Worm (Caenorhabditis elegans) whole organism, late embryonic: ENCODE results near the gene nlp-58.

Source experiments
- C08G9.2 ChIP-seq: sonication (generic microtip); optimal IDR thresholded peaks from 2 replicates; lab custom pipeline; 2016; ENCODE audit warnings: mild to moderate bottlenecking, missing genetic modification characterization, moderate library complexity, missing compliant biosample characterization
- K02D7.2 ChIP-seq: sonication (generic microtip); optimal IDR thresholded peaks from 2 replicates; lab custom pipeline; 2017; ENCODE audit warnings: mild to moderate bottlenecking, missing genetic modification characterization, missing compliant biosample characterization
- K09A11.1 ChIP-seq: sonication (generic microtip); optimal IDR thresholded peaks from 2 replicates; lab custom pipeline; 2017; ENCODE audit warnings: antibody characterized with exemption, mild to moderate bottlenecking, missing genetic modification characterization, missing compliant biosample characterization; ENCODE audit not compliant: insufficient read depth
- T23F11.4 ChIP-seq: fragments of 200-800 bp; sonication (Bioruptor generic); optimal IDR thresholded peaks from 2 replicates; lab custom pipeline; 2018; ENCODE audit warnings: mild to moderate bottlenecking, missing genetic modification characterization, missing compliant biosample characterization
- ceh-22 ChIP-seq: sonication (generic microtip); optimal IDR thresholded peaks from 2 replicates; lab custom pipeline; 2017; ENCODE audit warnings: missing biosample characterization, missing genetic modification characterization
- ceh-48 ChIP-seq: sonication (generic microtip); optimal IDR thresholded peaks from 2 replicates; lab custom pipeline; 2016; ENCODE audit warnings: missing genetic modification characterization, inconsistent platforms, missing compliant biosample characterization
- che-1 ChIP-seq: sonication (generic microtip); optimal IDR thresholded peaks from 2 replicates; lab custom pipeline; 2016; ENCODE audit warnings: mild to moderate bottlenecking, missing genetic modification characterization, missing compliant biosample characterization
- elt-2 ChIP-seq: sonication (generic microtip); optimal IDR thresholded peaks from 2 replicates; lab custom pipeline; 2016; ENCODE audit warnings: missing genetic modification reagents, missing genetic modification characterization, missing compliant biosample characterization
- ets-4 ChIP-seq: sonication (generic microtip); optimal IDR thresholded peaks from 2 replicates; lab custom pipeline; 2016; ENCODE audit warnings: missing genetic modification characterization, missing compliant biosample characterization
- eyg-1 ChIP-seq: sonication (generic microtip); optimal IDR thresholded peaks from 2 replicates; lab custom pipeline; 2016; ENCODE audit warnings: missing genotype, missing genetic modification characterization, missing compliant biosample characterization
- fax-1 ChIP-seq: sonication (generic microtip); optimal IDR thresholded peaks from 2 replicates; lab custom pipeline; 2016; ENCODE audit warnings: missing genotype, missing genetic modification characterization, missing compliant biosample characterization
- gmeb-2 ChIP-seq: sonication (generic microtip); optimal IDR thresholded peaks from 2 replicates; lab custom pipeline; 2016; ENCODE audit warnings: missing genetic modification characterization, inconsistent platforms, missing compliant biosample characterization
- hlh-13 ChIP-seq: fragments of 200-800 bp; sonication (Bioruptor generic); optimal IDR thresholded peaks from 2 replicates; lab custom pipeline; 2018; ENCODE audit warnings: mild to moderate bottlenecking, missing genetic modification characterization, missing compliant biosample characterization
- hlh-15 ChIP-seq: sonication (generic microtip); optimal IDR thresholded peaks from 2 replicates; lab custom pipeline; 2016; ENCODE audit warnings: missing genetic modification characterization, missing compliant biosample characterization
- hlh-30 ChIP-seq: sonication (generic microtip); optimal IDR thresholded peaks from 2 replicates; lab custom pipeline; 2017; ENCODE audit warnings: antibody characterized with exemption, missing genetic modification characterization, missing compliant biosample characterization; ENCODE audit not compliant: insufficient read depth
- hlh-8 ChIP-seq: sonication (generic microtip); optimal IDR thresholded peaks from 2 replicates; lab custom pipeline; 2016; ENCODE audit warnings: missing genotype, missing genetic modification characterization, missing compliant biosample characterization
- lin-11 ChIP-seq: fragments of 200-800 bp; sonication (Bioruptor generic); optimal IDR thresholded peaks from 2 replicates; lab custom pipeline; 2018; ENCODE audit warnings: mild to moderate bottlenecking, missing genetic modification characterization, missing compliant biosample characterization
- mec-3 ChIP-seq: sonication (generic microtip); optimal IDR thresholded peaks from 2 replicates; lab custom pipeline; 2016; ENCODE audit warnings: borderline replicate concordance, missing genetic modification characterization, missing compliant biosample characterization
- nhr-232 ChIP-seq: sonication (generic microtip); optimal IDR thresholded peaks from 2 replicates; lab custom pipeline; 2016; ENCODE audit warnings: missing genetic modification characterization, missing compliant biosample characterization
- odd-2 ChIP-seq: sonication (generic microtip); optimal IDR thresholded peaks from 2 replicates; lab custom pipeline; 2017; ENCODE audit warnings: antibody characterized with exemption, mild to moderate bottlenecking, missing genetic modification characterization, missing compliant biosample characterization
- pax-1 ChIP-seq: fragments of 150-350 bp; optimal IDR thresholded peaks from 2 replicates; lab custom pipeline; 2014; ENCODE audit warnings: missing biosample characterization, missing genetic modification characterization
- pha-4 ChIP-seq: fragments of 150-350 bp; optimal IDR thresholded peaks from 2 replicates; lab custom pipeline; 2018; ENCODE audit warnings: missing biosample characterization, missing genetic modification reagents, missing genetic modification characterization
- pqm-1 ChIP-seq: sonication (generic microtip); optimal IDR thresholded peaks from 2 replicates; lab custom pipeline; 2016; ENCODE audit warnings: missing genetic modification characterization, missing compliant biosample characterization
- pros-1 ChIP-seq: fragments of 150-350 bp; optimal IDR thresholded peaks from 2 replicates; lab custom pipeline; 2014; ENCODE audit warnings: missing biosample characterization, missing genetic modification reagents, missing genetic modification characterization
- ref-2 ChIP-seq: sonication (generic microtip); optimal IDR thresholded peaks from 2 replicates; lab custom pipeline; 2016; ENCODE audit warnings: missing genetic modification characterization, missing compliant biosample characterization
- sdc-2 ChIP-seq: sonication (generic microtip); optimal IDR thresholded peaks from 2 replicates; lab custom pipeline; 2016; ENCODE audit warnings: missing genotype, missing genetic modification characterization, missing compliant biosample characterization
- sox-2 ChIP-seq: fragments of 200-800 bp; sonication (Bioruptor generic); IDR thresholded peaks from 2 replicates; pipeline ENCODE4 v1.3.6; 2022; ENCODE audit warnings: missing genetic modification reagents, missing genetic modification characterization, missing compliant biosample characterization
- sox-4 ChIP-seq: sonication (generic microtip); optimal IDR thresholded peaks from 2 replicates; lab custom pipeline; 2017; ENCODE audit warnings: mild to moderate bottlenecking, missing genetic modification characterization, inconsistent platforms, missing compliant biosample characterization
- tbx-2 ChIP-seq: sonication (generic microtip); optimal IDR thresholded peaks from 2 replicates; lab custom pipeline; 2016; ENCODE audit warnings: missing genetic modification characterization, missing compliant biosample characterization
- tbx-7 ChIP-seq: sonication (generic microtip); optimal IDR thresholded peaks from 2 replicates; lab custom pipeline; 2016; ENCODE audit warnings: missing genotype, missing genetic modification characterization, missing compliant biosample characterization
- ttx-3 ChIP-seq: sonication (generic microtip); optimal IDR thresholded peaks from 2 replicates; lab custom pipeline; 2016; ENCODE audit warnings: missing genetic modification reagents, missing genetic modification characterization, missing compliant biosample characterization
- unc-42 ChIP-seq: sonication (generic microtip); optimal IDR thresholded peaks from 2 replicates; lab custom pipeline; 2016; ENCODE audit warnings: missing genotype, missing genetic modification characterization, missing compliant biosample characterization
- unc-55 ChIP-seq: sonication (generic microtip); optimal IDR thresholded peaks from 2 replicates; lab custom pipeline; 2017; ENCODE audit warnings: missing biosample characterization, missing genetic modification reagents, missing genetic modification characterization
- zip-5 ChIP-seq: sonication (generic microtip); optimal IDR thresholded peaks from 2 replicates; lab custom pipeline; 2016; ENCODE audit warnings: missing genetic modification characterization, missing compliant biosample characterization
- ztf-16 ChIP-seq: sonication (generic microtip); optimal IDR thresholded peaks from 2 replicates; lab custom pipeline; 2017; ENCODE audit warnings: missing genetic modification characterization, missing compliant biosample characterization

The nlp-58 gene

DNA sequence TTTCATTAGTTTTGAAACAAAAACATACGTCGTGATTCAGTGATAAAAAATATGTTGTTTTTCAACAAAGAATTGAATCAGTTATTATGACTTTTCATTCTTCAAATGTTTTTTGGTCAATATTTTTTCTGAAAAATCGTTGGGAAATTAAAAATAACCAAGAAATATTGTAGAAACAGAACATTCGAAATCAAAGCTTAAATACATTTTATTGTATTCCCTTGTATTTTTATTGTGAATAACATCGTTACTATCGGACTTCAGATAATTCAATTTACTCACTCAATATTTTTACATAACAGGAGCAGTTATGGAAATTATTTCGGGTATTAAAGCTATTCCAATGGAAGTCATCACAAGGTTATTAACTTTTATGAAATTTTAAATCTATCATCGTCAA lies 32.1 kb downstream of the nlp-58 start, which contains the start of gene C50H2.4:
TSS of gene C50H2.4 (plus strand) at position 301 of the 400 bp plus-strand sequence.
- TF ChIP-seq zip-5 (no peak), hlh-13 (GFP tag; lab: Kevin White, UChicago) (no peak), ets-4 (tag; lab: Kevin White, UChicago) (no peak), tbx-7 (tag; lab: Kevin White, UChicago) (no peak), sox-4 (tag; lab: Kevin White, UChicago) (no peak), hlh-8 (tag; lab: Kevin White, UChicago) (no peak), C08G9.2 (tag; lab: Kevin White, UChicago) (no peak), K09A11.1 (no peak), pax-1 (tag; lab: Kevin White, UChicago) (no peak), pros-1 (tag; lab: Kevin White, UChicago) (no peak), che-1 (tag; lab: Kevin White, UChicago) (no peak)

- TF ChIP-seq gmeb-2 (tag; lab: Kevin White, UChicago) (no peak), T23F11.4 (GFP tag; lab: Kevin White, UChicago) (no peak), pha-4 (tag; lab: Kevin White, UChicago) (no peak), C08G9.2 (tag; lab: Kevin White, UChicago) (no peak), mec-3 (tag; lab: Kevin White, UChicago) (no peak), nhr-232 (no peak), ceh-48 (tag; lab: Kevin White, UChicago) (no peak), tbx-2 (tag; lab: Kevin White, UChicago) (no peak), ceh-22 (tag; lab: Kevin White, UChicago) (no peak)
- TF ChIP-seq, all 69 proteins: peak for 0
Measured at ce11 chrV:9915021-9915420, 33.7 kb downstream of the nlp-58 start, which contains the start of gene mec-9. TSS of gene mec-9 (minus strand) at chrV:9915121.

- TF ChIP-seq eyg-1 (tag; lab: Kevin White, UChicago) (no peak), sox-4 (tag; lab: Kevin White, UChicago) (no peak), ttx-3 (tag; lab: Kevin White, UChicago) (no peak), K02D7.2 (tag; lab: Kevin White, UChicago) (no peak), unc-55 (GFP tag; lab: Kevin White, UChicago) (no peak), tbx-2 (tag; lab: Kevin White, UChicago) (no peak), elt-2 (tag; lab: Kevin White, UChicago) (no peak), T23F11.4 (GFP tag; lab: Kevin White, UChicago) (no peak), K09A11.1 (no peak), pqm-1 (tag; lab: Kevin White, UChicago) (no peak), che-1 (tag; lab: Kevin White, UChicago) (no peak), sox-2 (GFP tag; lab: Robert Waterston, UW) (no peak), ref-2 (no peak), hlh-30 (tag; lab: Kevin White, UChicago) (no peak), sdc-2 (tag; lab: Kevin White, UChicago) (no peak), fax-1 (tag; lab: Kevin White, UChicago) (no peak), ztf-16 (tag; lab: Kevin White, UChicago) (no peak), lin-11 (tag; lab: Kevin White, UChicago) (no peak), hlh-15 (tag; lab: Kevin White, UChicago) (no peak), odd-2 (tag; lab: Kevin White, UChicago) (no peak)
- TF ChIP-seq, all 69 proteins: peak for 0
Measured at ce11 chrV:9913863-9914262, 34.9 kb downstream of the nlp-58 start, which contains the start of gene fipr-10. TSS of gene fipr-10 (plus strand) at chrV:9914163.

ce11 chrV:9911165-9911564 lies 37.6 kb downstream of the nlp-58 start:
- TF ChIP-seq C08G9.2 (tag; lab: Kevin White, UChicago) = no peak
- peak; percentile 90 for TF ChIP-seq unc-42 (tag; lab: Kevin White, UChicago)
